Worm (Caenorhabditis elegans) whole organism, L2 larva: Measurements from ENCODE around the gene rgs-4.

Experiments used
- nhr-11 ChIP-seq: fragments of 150-350 bp; optimal IDR thresholded peaks from 2 replicates; lab custom pipeline; 2014; ENCODE audit warnings: missing biosample characterization, missing genetic modification characterization
- ztf-11 ChIP-seq: sonication (generic microtip); optimal IDR thresholded peaks from 2 replicates; lab custom pipeline; 2017; ENCODE audit warnings: missing biosample characterization, missing genetic modification characterization

ce11 chrII:12673311-12673710 lies 18.8 kb downstream of the rgs-4 start:
- TF ChIP-seq ztf-11 (tag; lab: Kevin White, UChicago): no peak
- TF ChIP-seq nhr-11 (tag; lab: Kevin White, UChicago): no peak
